Fruit fly (Drosophila melanogaster) whole organism, wandering third instar larva: Measurements from ENCODE around the gene CG34126.

ENCODE experiments used
- Jra ChIP-seq: sonication (Bioruptor generic); optimal IDR thresholded peaks from 2 replicates; lab custom pipeline; 2016; ENCODE audit warnings: missing biosample characterization, missing genetic modification characterization
- usp ChIP-seq: fragments of >200 bp; optimal IDR thresholded peaks from 2 replicates; lab custom pipeline; 2017; ENCODE audit warnings: missing biosample characterization, missing genetic modification characterization

dm6 chr2L:4936325-4936869 lies 45.0 kb upstream of the CG34126 start, which contains the start of gene hoe2:
- no peak for TF ChIP-seq Jra
- no peak for TF ChIP-seq usp (GFP tag; lab: Kevin White, UChicago)
